Worm (Caenorhabditis elegans) whole organism, mixed stage, embryonic: ENCODE measurements around the gene ril-2.

Experiments
- M03D4.4 ChIP-seq: sonication (generic microtip); optimal IDR thresholded peaks from 2 replicates; lab custom pipeline; 2017; ENCODE audit warnings: mild to moderate bottlenecking, missing genetic modification characterization, missing compliant biosample characterization
- bed-3 ChIP-seq: fragments of 200-800 bp; sonication (Bioruptor generic); optimal IDR thresholded peaks from 3 replicates; lab custom pipeline; 2018; ENCODE audit warnings: mild to moderate bottlenecking, missing genetic modification characterization, moderate library complexity, missing compliant biosample characterization
- blmp-1 ChIP-seq: fragments of 150-350 bp; optimal IDR thresholded peaks from 2 replicates; lab custom pipeline; 2014; ENCODE audit warnings: missing biosample characterization, missing genetic modification characterization
- ceh-39 ChIP-seq: fragments of 150-350 bp; optimal IDR thresholded peaks from 2 replicates; lab custom pipeline; 2014; ENCODE audit warnings: missing biosample characterization, missing genetic modification characterization
- ceh-43 ChIP-seq: fragments of 200-800 bp; sonication (Bioruptor generic); optimal IDR thresholded peaks from 2 replicates; lab custom pipeline; 2018; ENCODE audit warnings: mild to moderate bottlenecking, missing genetic modification characterization, moderate library complexity, missing compliant biosample characterization
- ceh-83 ChIP-seq: fragments of 200-800 bp; sonication (Bioruptor generic); optimal IDR thresholded peaks from 2 replicates; lab custom pipeline; 2018; ENCODE audit warnings: mild to moderate bottlenecking, missing genetic modification characterization, missing compliant biosample characterization
- ces-1 ChIP-seq: fragments of 150-350 bp; optimal IDR thresholded peaks from 2 replicates; lab custom pipeline; 2014; ENCODE audit warnings: missing biosample characterization, missing genetic modification reagents, missing genetic modification characterization
- cnd-1 ChIP-seq: fragments of 200-800 bp; sonication (Bioruptor generic); optimal IDR thresholded peaks from 2 replicates; lab custom pipeline; 2018; ENCODE audit warnings: mild to moderate bottlenecking, missing genetic modification characterization, missing compliant biosample characterization
- drap-1 ChIP-seq: fragments of 200-800 bp; sonication (Bioruptor generic); optimal IDR thresholded peaks from 3 replicates; lab custom pipeline; 2018; ENCODE audit warnings: mild to moderate bottlenecking, missing genetic modification characterization, missing compliant biosample characterization
- elt-1 ChIP-seq: sonication (generic microtip); optimal IDR thresholded peaks from 2 replicates; lab custom pipeline; 2017; ENCODE audit warnings: missing genetic modification characterization, mild to moderate bottlenecking, missing compliant biosample characterization, antibody characterized with exemption, moderate library complexity, borderline replicate concordance; ENCODE audit not compliant: insufficient read depth
- elt-3 ChIP-seq: fragments of 150-350 bp; optimal IDR thresholded peaks from 2 replicates; lab custom pipeline; 2014; ENCODE audit warnings: missing biosample characterization, missing genetic modification characterization
- flh-1 ChIP-seq: fragments of 200-800 bp; sonication (Bioruptor generic); optimal IDR thresholded peaks from 2 replicates; lab custom pipeline; 2018; ENCODE audit warnings: mild to moderate bottlenecking, missing genetic modification characterization, moderate library complexity, missing compliant biosample characterization
- ham-2 ChIP-seq: fragments of 200-800 bp; sonication (Bioruptor generic); optimal IDR thresholded peaks from 2 replicates; lab custom pipeline; 2018; ENCODE audit warnings: mild to moderate bottlenecking, missing genetic modification characterization, missing compliant biosample characterization
- hlh-1 ChIP-seq: fragments of 150-350 bp; optimal IDR thresholded peaks from 2 replicates; lab custom pipeline; 2014; ENCODE audit warnings: missing biosample characterization, missing genetic modification reagents, missing genetic modification characterization
- lin-13 ChIP-seq: fragments of 150-350 bp; optimal IDR thresholded peaks from 2 replicates; lab custom pipeline; 2014; ENCODE audit warnings: missing biosample characterization, missing genetic modification characterization
- lsy-2 ChIP-seq: fragments of 150-350 bp; optimal IDR thresholded peaks from 2 replicates; lab custom pipeline; 2014; ENCODE audit warnings: missing biosample characterization, missing genetic modification characterization
- mab-5 ChIP-seq: fragments of 150-350 bp; optimal IDR thresholded peaks from 2 replicates; lab custom pipeline; 2014; ENCODE audit warnings: missing biosample characterization, missing genetic modification characterization
- mep-1 ChIP-seq: fragments of 150-350 bp; optimal IDR thresholded peaks from 2 replicates; lab custom pipeline; 2017; ENCODE audit warnings: missing biosample characterization, missing genetic modification reagents, missing genetic modification characterization, inconsistent platforms
- mls-2 ChIP-seq: sonication (generic microtip); optimal IDR thresholded peaks from 2 replicates; lab custom pipeline; 2016; ENCODE audit warnings: mild to moderate bottlenecking, missing genetic modification characterization, moderate library complexity, missing compliant biosample characterization
- nhr-12 ChIP-seq: fragments of 150-350 bp; optimal IDR thresholded peaks from 2 replicates; lab custom pipeline; 2014; ENCODE audit warnings: missing biosample characterization, missing genetic modification characterization
- nhr-2 ChIP-seq: fragments of 150-350 bp; optimal IDR thresholded peaks from 2 replicates; lab custom pipeline; 2014; ENCODE audit warnings: missing biosample characterization, missing genetic modification characterization
- nhr-237 ChIP-seq: fragments of 150-350 bp; optimal IDR thresholded peaks from 2 replicates; lab custom pipeline; 2014; ENCODE audit warnings: missing biosample characterization, missing genetic modification characterization
- nhr-28 ChIP-seq: fragments of 150-350 bp; optimal IDR thresholded peaks from 2 replicates; lab custom pipeline; 2014; ENCODE audit warnings: missing biosample characterization, missing genetic modification characterization
- pha-4 ChIP-seq: fragments of 150-350 bp; optimal IDR thresholded peaks from 2 replicates; lab custom pipeline; 2018; ENCODE audit warnings: missing biosample characterization, missing genetic modification reagents, missing genetic modification characterization
- sem-2 ChIP-seq: fragments of 200-800 bp; sonication (Bioruptor generic); optimal IDR thresholded peaks from 2 replicates; lab custom pipeline; 2018; ENCODE audit warnings: mild to moderate bottlenecking, missing genetic modification characterization, missing compliant biosample characterization
- snpc-4 ChIP-seq: fragments of 150-350 bp; optimal IDR thresholded peaks from 2 replicates; lab custom pipeline; 2014; ENCODE audit warnings: missing biosample characterization, missing genetic modification characterization
- sptf-1 ChIP-seq: sonication (generic microtip); optimal IDR thresholded peaks from 2 replicates; lab custom pipeline; 2017; ENCODE audit warnings: mild to moderate bottlenecking, missing genetic modification characterization, moderate library complexity, missing compliant biosample characterization
- tbx-8 ChIP-seq: fragments of 200-800 bp; sonication (Bioruptor generic); optimal IDR thresholded peaks from 2 replicates; lab custom pipeline; 2018; ENCODE audit warnings: mild to moderate bottlenecking, missing genetic modification characterization, moderate library complexity, missing compliant biosample characterization
- unc-39 ChIP-seq: fragments of 150-350 bp; optimal IDR thresholded peaks from 2 replicates; lab custom pipeline; 2014; ENCODE audit warnings: missing biosample characterization, missing genetic modification characterization
- unc-62 ChIP-seq: fragments of 150-350 bp; optimal IDR thresholded peaks from 2 replicates; lab custom pipeline; 2014; ENCODE audit warnings: missing biosample characterization, missing genetic modification reagents, missing genetic modification characterization
- ztf-11 ChIP-seq: fragments of 150-350 bp; optimal IDR thresholded peaks from 2 replicates; lab custom pipeline; 2014; ENCODE audit warnings: missing biosample characterization, missing genetic modification characterization

Gene ril-2

DNA sequence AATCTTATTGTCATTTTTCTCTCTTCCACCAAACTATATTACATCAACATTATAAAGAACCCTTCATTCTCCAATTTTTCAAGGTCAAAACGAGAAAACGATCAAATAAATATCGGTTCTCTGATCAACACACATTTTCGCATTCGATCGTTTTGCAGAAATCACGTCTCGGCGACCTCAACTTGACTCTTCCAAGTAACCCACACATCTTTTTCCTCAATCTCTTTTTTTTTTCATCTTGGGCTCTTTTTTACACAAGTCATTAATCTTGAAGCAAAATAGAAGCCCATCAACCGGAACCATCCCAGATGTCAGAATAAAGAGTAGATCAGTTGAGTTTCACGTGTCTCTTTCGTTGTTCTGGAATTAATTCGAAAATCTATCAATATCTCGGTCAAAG lies 37.3 kb upstream of the ril-2 start:
- TF ChIP-seq ceh-39 (tag; lab: Kevin White, UChicago) (no peak), mab-5 (tag; lab: Kevin White, UChicago) (no peak), ztf-11 (tag; lab: Kevin White, UChicago) (no peak), lin-13 (no peak), ces-1 (GFP tag; lab: Kevin White, UChicago) (no peak), cnd-1 (tag; lab: Kevin White, UChicago) (no peak), sem-2 (no peak), elt-1 (no peak), M03D4.4 (tag; lab: Kevin White, UChicago) (no peak), pha-4 (tag; lab: Kevin White, UChicago) (no peak)
- TF ChIP-seq, all 35 proteins: peak for 0

DNA sequence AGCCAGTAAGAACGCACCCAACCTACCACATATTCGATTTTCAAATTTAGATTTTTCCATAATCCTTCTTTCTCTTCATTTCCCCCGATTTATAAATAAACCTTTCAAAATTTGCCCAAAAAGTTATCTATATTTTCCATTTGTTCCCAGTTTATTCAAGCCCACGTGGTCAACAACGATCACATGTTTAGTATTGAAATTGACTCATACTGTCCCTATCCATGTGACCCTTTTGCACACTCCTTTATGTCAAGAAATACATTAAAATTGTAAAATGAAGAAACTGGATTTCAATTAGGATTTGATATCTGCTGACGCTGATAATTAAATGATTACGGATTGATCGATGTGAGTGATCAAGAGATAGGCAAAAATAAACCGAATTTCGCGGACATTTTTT lies 36.3 kb upstream of the ril-2 start:
- TF ChIP-seq nhr-237 (tag; lab: Kevin White, UChicago) (no peak), hlh-1 (tag; lab: Kevin White, UChicago) (no peak), M03D4.4 (tag; lab: Kevin White, UChicago) (no peak), mls-2 (tag; lab: Kevin White, UChicago) (no peak), flh-1 (no peak), tbx-8 (GFP tag; lab: Kevin White, UChicago) (no peak), blmp-1 (no peak), nhr-2 (tag; lab: Kevin White, UChicago) (no peak), ceh-39 (tag; lab: Kevin White, UChicago) (no peak), mep-1 (tag; lab: Kevin White, UChicago) (no peak), ham-2 (GFP tag; lab: Kevin White, UChicago) (no peak), unc-39 (tag; lab: Kevin White, UChicago) (no peak), drap-1 (no peak), lin-13 (no peak), ceh-83 (GFP tag; lab: Kevin White, UChicago) (no peak), nhr-12 (no peak), pha-4 (tag; lab: Kevin White, UChicago) (no peak), snpc-4 (no peak)
- TF ChIP-seq, all 35 proteins: peak for 0

DNA sequence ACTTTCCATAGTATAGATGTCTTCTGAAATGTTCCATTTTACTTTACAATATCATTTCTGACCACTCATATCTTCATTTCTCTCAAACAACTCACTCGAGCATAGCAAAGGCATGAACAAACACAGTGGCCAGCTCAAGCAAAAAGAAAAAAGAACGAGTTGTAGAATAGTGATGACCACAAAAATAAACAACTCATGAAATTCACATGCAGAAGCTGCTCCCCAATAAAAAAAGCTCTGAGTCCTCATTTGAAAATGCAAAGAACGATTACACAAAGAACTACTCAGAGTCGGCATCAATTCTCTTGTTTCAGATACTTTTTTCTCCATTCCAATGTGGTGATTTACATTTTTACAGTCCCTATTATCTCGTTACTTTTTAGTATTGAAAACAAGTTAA lies 35.8 kb upstream of the ril-2 start:
- no peak for TF ChIP-seq ztf-11 (tag; lab: Kevin White, UChicago)
- TF ChIP-seq mab-5 (tag; lab: Kevin White, UChicago), result no peak
- TF ChIP-seq ces-1 (GFP tag; lab: Kevin White, UChicago), result no peak

DNA sequence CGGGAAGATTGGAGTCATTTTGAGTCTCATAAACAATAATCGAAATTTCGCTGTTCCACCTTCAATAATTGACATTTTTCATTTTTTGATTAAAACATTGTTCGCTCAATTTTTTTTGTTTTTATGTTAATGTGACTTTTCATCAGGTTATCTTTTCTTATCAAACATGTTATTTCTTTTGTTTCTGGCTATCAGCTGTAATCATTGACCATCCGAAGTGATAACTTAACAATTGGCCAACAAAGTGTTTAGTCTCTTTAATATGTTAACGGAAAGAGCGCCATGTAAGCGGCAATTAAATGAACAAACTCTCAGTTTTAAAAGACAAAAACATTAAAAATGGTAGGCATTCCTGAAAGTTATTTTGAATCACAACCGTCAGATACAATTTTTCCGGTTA lies 35.1 kb upstream of the ril-2 start:
- TF ChIP-seq elt-3 (no peak), nhr-12 (no peak), sptf-1 (no peak)

ce11 chrV:12633046-12633445 lies 34.1 kb upstream of the ril-2 start:
- TF ChIP-seq flh-1 (peak; percentile 19), hlh-1 (tag; lab: Kevin White, UChicago) (no peak)

ce11 chrV:12632048-12632447 lies 33.1 kb upstream of the ril-2 start, which contains the start of gene srx-113:
Gene srx-113 (minus strand): TSS chrV:12632148.
- TF ChIP-seq M03D4.4 (tag; lab: Kevin White, UChicago), result no peak
- TF ChIP-seq ces-1 (GFP tag; lab: Kevin White, UChicago), result no peak
- no peak for TF ChIP-seq mep-1 (tag; lab: Kevin White, UChicago)
- no peak for TF ChIP-seq bed-3 (GFP tag; lab: Kevin White, UChicago)
- no peak for TF ChIP-seq mls-2 (tag; lab: Kevin White, UChicago)
- TF ChIP-seq unc-39 (tag; lab: Kevin White, UChicago), result no peak
- no peak for TF ChIP-seq ceh-43 (GFP tag; lab: Kevin White, UChicago)
- no peak for TF ChIP-seq lsy-2
- TF ChIP-seq nhr-28 (tag; lab: Kevin White, UChicago), result no peak
- no peak for TF ChIP-seq flh-1
- no peak for TF ChIP-seq ceh-83 (GFP tag; lab: Kevin White, UChicago)
- no peak for TF ChIP-seq cnd-1 (tag; lab: Kevin White, UChicago)
- no peak for TF ChIP-seq ham-2 (GFP tag; lab: Kevin White, UChicago)
- TF ChIP-seq tbx-8 (GFP tag; lab: Kevin White, UChicago), result no peak
- no peak for TF ChIP-seq unc-62 (GFP tag; lab: Kevin White, UChicago)
- TF ChIP-seq sem-2, result no peak
- TF ChIP-seq, all 35 proteins: peak for 0
